Worm (Caenorhabditis elegans): ENCODE measurements around the gene cpf-2.
A peak's percentile ranks its signal among the peaks of the same experiment; 100 is the strongest.

Gene cpf-2

DNA sequence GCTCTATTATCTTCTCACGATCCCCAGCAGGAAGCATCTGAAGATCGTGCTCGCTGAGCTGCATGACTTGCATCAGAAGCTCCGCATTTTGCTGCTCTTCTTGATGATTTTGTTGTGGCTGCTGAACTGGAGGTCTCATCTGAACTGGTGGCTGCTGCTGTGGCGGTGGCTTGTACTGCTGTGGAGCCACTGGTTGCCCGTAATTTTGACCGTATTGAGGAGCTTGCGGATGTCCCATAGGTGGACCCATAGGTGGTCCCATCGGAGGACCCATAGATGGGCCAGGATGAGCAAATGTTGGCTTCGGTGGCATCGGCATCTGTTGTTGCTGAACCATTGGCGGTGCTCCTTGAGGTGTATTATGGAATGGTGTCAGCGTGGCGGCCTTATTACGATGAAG lies 1.6 kb downstream of the cpf-2 start (continued):
- TF ChIP-seq lsl-1 (GFP tag; optimal IDR thresholded peaks at IDR 0.05) = no peak
- no peak for TF ChIP-seq ceh-79 (tag; optimal IDR thresholded peaks at IDR 0.05)
- TF ChIP-seq sea-2 (GFP tag; IDR thresholded peaks at IDR 0.05) = no peak

DNA sequence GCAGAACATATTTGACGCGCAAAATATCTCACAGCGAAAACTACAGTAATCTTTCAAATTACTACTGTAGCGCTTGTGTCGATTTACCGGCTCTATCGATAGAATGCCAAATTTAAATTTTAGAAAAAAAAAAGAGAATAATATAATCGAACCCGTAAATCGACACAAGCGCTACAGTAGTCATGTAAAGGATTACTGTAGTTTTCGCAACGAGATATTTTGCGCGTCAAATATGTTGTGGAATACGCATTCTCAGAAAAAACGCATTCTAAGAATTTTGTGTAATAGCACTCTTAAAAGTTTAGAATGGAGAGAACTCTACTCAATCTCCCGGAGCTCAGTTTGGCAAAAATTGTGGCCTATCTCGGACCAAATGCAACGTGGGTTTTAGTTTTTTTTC lies 3.1 kb downstream of the cpf-2 start, which contains the start of gene F56A8.5:
TSS of gene F56A8.5 (plus strand) at position 301 of the 400 bp plus-strand sequence.
- TF ChIP-seq lsy-27 (tag; optimal IDR thresholded peaks at IDR 0.05; ENCODE audit: borderline replicate concordance, insufficient read depth) (no peak), lir-1 (GFP tag; conservative IDR thresholded peaks at IDR 0.05) (no peak), atf-7 (tag; optimal IDR thresholded peaks at IDR 0.05) (no peak), Y67H2A.10 (GFP tag; conservative IDR thresholded peaks at IDR 0.05) (no peak), ztf-26 (tag; optimal IDR thresholded peaks at IDR 0.05) (no peak), rpc-1 (optimal IDR thresholded peaks at IDR 0.05) (no peak), rpc-1 (tag; optimal IDR thresholded peaks at IDR 0.05) (no peak), zim-3 (tag; optimal IDR thresholded peaks at IDR 0.05) (no peak)

DNA sequence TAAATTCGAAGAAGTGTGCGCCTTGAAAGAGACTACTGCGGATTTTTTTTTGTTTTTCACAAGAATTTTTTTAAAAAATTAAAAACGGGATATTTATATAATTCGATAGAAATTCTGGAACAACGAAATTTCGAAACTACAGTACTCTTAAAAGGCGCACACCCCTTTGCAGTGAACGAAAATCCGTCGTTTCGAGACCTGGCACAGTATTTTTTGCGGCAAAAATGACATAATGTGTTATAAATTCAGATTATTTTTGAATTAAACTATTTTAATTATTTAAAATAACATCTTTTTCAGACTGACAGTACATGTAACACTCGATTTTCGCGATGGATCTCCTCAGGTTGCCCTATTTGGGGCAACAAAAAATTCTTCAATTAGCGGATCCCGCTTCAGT lies 5.7 kb downstream of the cpf-2 start, which contains the start of gene F56A8.4:
TSS of gene F56A8.4 (plus strand) at position 301 of the 400 bp plus-strand sequence.
- no peak for TF ChIP-seq ztf-18 (tag; optimal IDR thresholded peaks at IDR 0.05)
- TF ChIP-seq lin-40 (tag; optimal IDR thresholded peaks at IDR 0.05) = no peak
- no peak for TF ChIP-seq egrh-3 (GFP tag; IDR thresholded peaks at IDR 0.05)
- peak; percentile 33 for TF ChIP-seq lsl-1 (GFP tag; optimal IDR thresholded peaks at IDR 0.05)
- no peak for TF ChIP-seq cebp-1 (GFP tag; IDR thresholded peaks at IDR 0.05)
- no peak for TF ChIP-seq cebp-1 (tag; optimal IDR thresholded peaks at IDR 0.05)
- TF ChIP-seq C17E4.6 (GFP tag; IDR thresholded peaks at IDR 0.05) = no peak
- TF ChIP-seq Y53F4B.3 (GFP tag; IDR thresholded peaks at IDR 0.05) = no peak

DNA sequence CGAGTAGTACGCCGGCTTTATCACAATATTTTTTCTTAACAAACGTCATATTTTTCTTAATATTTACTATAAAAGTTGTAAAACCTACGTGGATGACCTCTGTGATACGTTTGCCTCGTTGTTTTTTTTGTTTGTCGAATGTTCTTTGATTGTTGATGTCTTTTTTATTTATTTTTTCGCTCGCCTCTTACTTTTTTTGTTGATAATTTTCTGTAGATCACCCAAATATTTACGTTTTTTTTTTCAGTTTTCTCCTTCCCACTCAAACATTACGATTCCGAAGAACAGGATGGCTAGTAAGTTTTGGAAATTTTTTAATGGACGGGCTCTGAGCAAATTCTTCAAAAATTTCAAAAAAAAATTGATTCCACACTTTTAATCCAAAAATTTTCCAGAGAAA lies 8.3 kb downstream of the cpf-2 start:
- TF ChIP-seq snpc-1.1 (tag; optimal IDR thresholded peaks at IDR 0.05; ENCODE audit: insufficient read depth) (no peak), nfya-1 (tag; optimal IDR thresholded peaks at IDR 0.05; ENCODE audit: borderline replicate concordance, insufficient read depth) (no peak), ztf-22 (GFP tag; optimal IDR thresholded peaks at IDR 0.05) (no peak), T07F8.4 (tag; optimal IDR thresholded peaks at IDR 0.05) (no peak), let-607 (tag; optimal IDR thresholded peaks at IDR 0.05) (no peak), D2030.7 (GFP tag; IDR thresholded peaks at IDR 0.05) (no peak), ztf-6 (GFP tag; IDR thresholded peaks at IDR 0.05) (no peak), C06A6.2 (GFP tag; conservative IDR thresholded peaks at IDR 0.05) (no peak)

DNA sequence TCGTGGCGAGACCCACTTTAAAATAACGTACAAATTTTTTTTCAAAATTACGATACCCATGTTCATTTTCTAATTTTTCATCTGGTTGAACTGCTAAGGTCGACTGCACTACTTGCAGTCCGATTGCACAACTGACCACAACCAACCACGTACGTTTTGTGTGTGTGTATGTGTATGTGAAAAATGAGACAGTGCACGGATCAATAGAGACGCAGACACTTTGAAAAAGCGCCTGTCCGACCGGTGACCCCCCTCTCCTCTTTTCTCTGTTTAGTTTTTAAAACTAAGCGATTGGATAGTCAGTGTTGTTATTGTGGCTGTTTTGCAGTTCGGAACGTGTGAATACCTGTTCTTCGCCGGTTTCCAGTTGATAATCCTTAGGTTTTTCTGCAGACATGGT lies 9.9 kb downstream of the cpf-2 start:
- TF ChIP-seq die-1 (tag; optimal IDR thresholded peaks at IDR 0.05) (no peak), K12H6.12 (tag; optimal IDR thresholded peaks at IDR 0.05) (no peak), fkh-3 (tag; optimal IDR thresholded peaks at IDR 0.05) (no peak), repo-1 (tag; optimal IDR thresholded peaks at IDR 0.05) (no peak), ccch-3 (GFP tag; optimal IDR thresholded peaks at IDR 0.05) (no peak), let-526 (GFP tag; IDR thresholded peaks at IDR 0.05) (no peak), ceh-58 (GFP tag; IDR thresholded peaks at IDR 0.05) (no peak), hlh-12 (tag; optimal IDR thresholded peaks at IDR 0.05) (no peak), snpc-1.1 (tag; optimal IDR thresholded peaks at IDR 0.05; ENCODE audit: insufficient read depth) (no peak), lin-26 (GFP tag; IDR thresholded peaks at IDR 0.05) (0 out of 2 replicates have a peak, but pooled peaks have one; percentile 13), lsy-27 (tag; optimal IDR thresholded peaks at IDR 0.05; ENCODE audit: borderline replicate concordance, insufficient read depth) (no peak), ztf-18 (tag; optimal IDR thresholded peaks at IDR 0.05) (no peak), nfya-2 (GFP tag; IDR thresholded peaks at IDR 0.05) (no peak), cebp-2 (GFP tag; IDR thresholded peaks at IDR 0.05) (no peak), let-607 (tag; optimal IDR thresholded peaks at IDR 0.05) (peak; percentile 75 to 81), hmg-1.2 (GFP tag; IDR thresholded peaks at IDR 0.05) (peak; percentile 88), C06A6.2 (GFP tag; conservative IDR thresholded peaks at IDR 0.05) (no peak), T07F8.4 (tag; optimal IDR thresholded peaks at IDR 0.05) (no peak), F33H1.4 (GFP tag; IDR thresholded peaks at IDR 0.05) (no peak), akir-1 (GFP tag; optimal IDR thresholded peaks at IDR 0.05) (no peak), dpl-1 (GFP tag; optimal IDR thresholded peaks at IDR 0.05) (no peak)

All from whole organism, young adult.